Fruit fly (Drosophila melanogaster) whole organism, pupa: ENCODE results near the gene moody.

ENCODE experiments used
- CG8159 ChIP-seq: fragments of 200-800 bp; sonication (Bioruptor generic); optimal IDR thresholded peaks from 3 replicates; lab custom pipeline; 2018; ENCODE audit warnings: missing biosample characterization, mild to moderate bottlenecking, missing genetic modification characterization, moderate library complexity
- EcR ChIP-seq: fragments of 200-800 bp; sonication (Bioruptor generic); optimal IDR thresholded peaks from 3 replicates; lab custom pipeline; 2019; ENCODE audit warnings: missing biosample characterization, missing genetic modification characterization, mild to moderate bottlenecking, moderate library complexity, missing genetic modification reagents
- Pif1A ChIP-seq: fragments of 200-800 bp; sonication (Bioruptor generic); optimal IDR thresholded peaks from 3 replicates; lab custom pipeline; 2016; ENCODE audit warnings: missing biosample characterization, missing genetic modification characterization
- rn ChIP-seq: fragments of 200-800 bp; sonication (Bioruptor generic); IDR thresholded peaks from 2 replicates; pipeline ENCODE4 v1.3.6; 2022; ENCODE audit warnings: missing biosample characterization, missing genetic modification characterization

- no peak for TF ChIP-seq EcR (GFP tag; lab: Kevin White, UChicago)
- TF ChIP-seq CG8159 (tag; lab: Kevin White, UChicago) = peak; percentile 29
- no peak for TF ChIP-seq Pif1A (GFP tag; lab: Kevin White, UChicago)
- TF ChIP-seq rn (GFP tag; lab: Robert Waterston, UW) = no peak
Observed at dm6 chrX:2061119-2061518, 11.2 kb upstream of the moody start.
